Worm (Caenorhabditis elegans): ENCODE measurements around the gene sfxn-5.

Gene sfxn-5

ce11 chrII:8124867-8125266, 20.0 kb upstream of the sfxn-5 start, which contains the start of gene ire-1 (continued):
- TF ChIP-seq daf-8 (GFP tag; IDR thresholded peaks at IDR 0.05) (no peak), zip-11 (GFP tag; IDR thresholded peaks at IDR 0.05) (no peak), hlh-30 (tag; optimal IDR thresholded peaks at IDR 0.05; ENCODE audit: insufficient read depth) (peak; percentile 42), madf-5 (GFP tag; IDR thresholded peaks at IDR 0.05) (no peak), dmd-9 (GFP tag; IDR thresholded peaks at IDR 0.05) (no peak), lin-15B (tag; optimal IDR thresholded peaks at IDR 0.05) (no peak), mdl-1 (tag; optimal IDR thresholded peaks at IDR 0.05) (no peak)

- TF ChIP-seq daf-16 (GFP tag; optimal IDR thresholded peaks at IDR 0.05), result peak in 1 of 2 experiments; percentile 6
- no peak for TF ChIP-seq daf-16 (tag; optimal IDR thresholded peaks at IDR 0.05)
- no peak for TF ChIP-seq zfp-2 (tag; optimal IDR thresholded peaks at IDR 0.05)
Measured at ce11 chrII:8117426-8117825, 12.6 kb upstream of the sfxn-5 start.

- no peak for TF ChIP-seq fos-1 (tag; optimal IDR thresholded peaks at IDR 0.05)
- no peak for TF ChIP-seq unc-130 (GFP tag; optimal IDR thresholded peaks at IDR 0.05)
- no peak for TF ChIP-seq egl-43 (GFP tag; IDR thresholded peaks at IDR 0.05)
- TF ChIP-seq attf-4 (tag; optimal IDR thresholded peaks at IDR 0.05), result no peak
- TF ChIP-seq F37D6.2 (tag; optimal IDR thresholded peaks at IDR 0.05), result no peak
- no peak for TF ChIP-seq F49E8.2 (tag; optimal IDR thresholded peaks at IDR 0.05; ENCODE audit: borderline replicate concordance)
- no peak for TF ChIP-seq spr-1 (tag; optimal IDR thresholded peaks at IDR 0.05)
- TF ChIP-seq arid-1 (GFP tag; conservative IDR thresholded peaks at IDR 0.05), result no peak
- no peak for TF ChIP-seq tag-97 (GFP tag; IDR thresholded peaks at IDR 0.05)
- no peak for TF ChIP-seq nhr-237 (tag; optimal IDR thresholded peaks at IDR 0.05)
- no peak for TF ChIP-seq nhr-48 (tag; optimal IDR thresholded peaks at IDR 0.05)
- TF ChIP-seq daf-16 (GFP tag; optimal IDR thresholded peaks at IDR 0.05), result no peak
- no peak for TF ChIP-seq daf-16 (tag; optimal IDR thresholded peaks at IDR 0.05)
- no peak for TF ChIP-seq ceh-62 (tag; optimal IDR thresholded peaks at IDR 0.05)
- TF ChIP-seq R02D3.7 (tag; optimal IDR thresholded peaks at IDR 0.05), result no peak
- no peak for TF ChIP-seq Y48G9A.11 (GFP tag; IDR thresholded peaks at IDR 0.05)
- no peak for TF ChIP-seq skn-1 (tag; optimal IDR thresholded peaks at IDR 0.05)
- TF ChIP-seq dmd-9 (GFP tag; IDR thresholded peaks at IDR 0.05), result no peak
- no peak for TF ChIP-seq Y75B8A.6 (GFP tag; IDR thresholded peaks at IDR 0.05)
- no peak for TF ChIP-seq tra-1 (GFP tag; IDR thresholded peaks at IDR 0.05)
- TF ChIP-seq dve-1 (tag; optimal IDR thresholded peaks at IDR 0.05; ENCODE audit: insufficient read depth), result no peak
Measured at ce11 chrII:8116159-8116558, 11.3 kb upstream of the sfxn-5 start, which contains the start of gene unc-105. TSS of gene unc-105 (plus strand) at chrII:8116459.

ce11 chrII:8112063-8112462, 7.2 kb upstream of the sfxn-5 start, which contains the start of gene lron-4:
TSS of gene lron-4 (minus strand) at chrII:8112163.
- no peak for TF ChIP-seq ZK546.5 (tag; optimal IDR thresholded peaks at IDR 0.05)
- TF ChIP-seq madf-9 (GFP tag; conservative IDR thresholded peaks at IDR 0.05), result no peak
- no peak for TF ChIP-seq aly-2 (tag; optimal IDR thresholded peaks at IDR 0.05)
- TF ChIP-seq mdt-29 (GFP tag; IDR thresholded peaks at IDR 0.05), result no peak
- TF ChIP-seq ces-1 (GFP tag; optimal IDR thresholded peaks at IDR 0.05), result no peak
- no peak for TF ChIP-seq zfp-3 (GFP tag; conservative IDR thresholded peaks at IDR 0.05)
- no peak for TF ChIP-seq ceh-28 (tag; optimal IDR thresholded peaks at IDR 0.05)
- no peak for TF ChIP-seq skn-1 (tag; optimal IDR thresholded peaks at IDR 0.05)
- no peak for TF ChIP-seq spr-3 (GFP tag; optimal IDR thresholded peaks at IDR 0.05)
- no peak for TF ChIP-seq mep-1 (tag; optimal IDR thresholded peaks at IDR 0.05)
- TF ChIP-seq ceh-32 (tag; optimal IDR thresholded peaks at IDR 0.05; ENCODE audit: poor library complexity), result no peak
- TF ChIP-seq dmd-9 (GFP tag; IDR thresholded peaks at IDR 0.05), result no peak
- TF ChIP-seq Y75B8A.6 (GFP tag; IDR thresholded peaks at IDR 0.05), result no peak
- TF ChIP-seq php-3 (GFP tag; IDR thresholded peaks at IDR 0.05), result no peak
- no peak for TF ChIP-seq nhr-6 (tag; optimal IDR thresholded peaks at IDR 0.05)
- no peak for TF ChIP-seq lin-39 (tag; optimal IDR thresholded peaks at IDR 0.05)
- no peak for TF ChIP-seq nhr-28 (tag; optimal IDR thresholded peaks at IDR 0.05)
